Fruit fly (Drosophila melanogaster): ENCODE data around the gene CG18666.
A peak's percentile ranks its signal among the peaks of the same experiment; 100 is the strongest.

Gene CG18666

dm6 chr2L:11072250-11072649 is 37.7 kb downstream of the CG18666 start (continued):
- TF ChIP-seq sob (GFP tag; IDR thresholded peaks at IDR 0.05) (no peak), CG4617 (GFP tag; optimal IDR thresholded peaks at IDR 0.05; ENCODE audit: borderline replicate concordance) (no peak)

DNA sequence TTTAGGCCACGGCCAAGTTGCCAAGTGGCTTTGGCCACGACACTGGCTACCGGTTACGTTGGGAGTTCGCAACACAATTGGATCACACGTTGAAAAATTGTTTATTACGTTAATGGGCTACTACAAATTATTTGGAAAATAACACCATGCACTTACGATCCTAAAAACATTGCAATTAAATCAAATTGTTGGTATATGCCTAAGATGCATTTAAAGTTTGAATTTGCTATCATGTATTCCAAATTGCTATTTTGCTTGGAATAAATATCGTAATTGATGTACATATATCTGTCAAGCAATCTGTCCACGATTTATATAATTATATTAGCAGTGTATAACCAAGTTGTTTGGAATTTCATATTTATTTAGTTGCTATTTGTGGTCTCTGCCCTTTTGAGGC is 38.3 kb downstream of the CG18666 start:
- TF ChIP-seq Kr (GFP tag; optimal IDR thresholded peaks at IDR 0.05) (no peak), bsh (GFP tag; optimal IDR thresholded peaks at IDR 0.05) (peak in 1 of 2 experiments; percentile 2)

- TF ChIP-seq repo (GFP tag; optimal IDR thresholded peaks at IDR 0.05) (no peak), gt (GFP tag; IDR thresholded peaks at IDR 0.05) (no peak), Dll (GFP tag; IDR thresholded peaks at IDR 0.05; ENCODE audit: partially characterized antibody) (0 out of 4 replicates have a peak, but pooled peaks have one; percentile 26), Stat92E (GFP tag; optimal IDR thresholded peaks at IDR 0.05) (no peak), bsh (GFP tag; optimal IDR thresholded peaks at IDR 0.05) (peak in 1 of 2 experiments; percentile 56)
Observed at dm6 chr2L:11073947-11074346, 39.4 kb downstream of the CG18666 start.

DNA sequence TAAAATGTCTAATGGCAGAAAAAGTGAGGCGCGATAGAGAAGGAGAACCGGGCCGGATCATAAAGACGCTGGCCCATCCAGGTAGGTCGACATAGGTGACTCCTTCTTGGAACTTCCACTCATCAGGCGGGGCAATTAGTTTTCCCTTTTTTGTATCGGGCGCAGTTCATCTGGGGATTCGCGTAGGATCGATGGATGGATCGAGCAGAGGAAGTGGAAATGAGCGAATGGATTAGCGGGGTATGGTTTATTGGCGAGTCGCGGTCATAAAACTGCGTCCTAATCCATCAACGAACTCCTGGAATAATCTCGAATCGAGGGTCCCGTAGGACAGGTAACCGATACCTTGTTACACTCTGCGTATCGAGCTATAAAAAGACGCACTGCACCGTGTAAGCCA is 40.5 kb downstream of the CG18666 start, which contains the start of gene CG43725:
Gene CG43725, plus strand, starts transcription at position 400 of the 400 bp plus-strand sequence.
- TF ChIP-seq cad (GFP tag; optimal IDR thresholded peaks at IDR 0.05) (peak; percentile 94), CG7271 (tag; optimal IDR thresholded peaks at IDR 0.05) (peak; percentile 7), zen (tag; optimal IDR thresholded peaks at IDR 0.05) (peak; percentile 86), CG17568 (GFP tag; optimal IDR thresholded peaks at IDR 0.05) (no peak), Hr78 (GFP tag; optimal IDR thresholded peaks at IDR 0.05) (no peak), B-H1 (GFP tag; IDR thresholded peaks at IDR 0.05) (no peak)

DNA sequence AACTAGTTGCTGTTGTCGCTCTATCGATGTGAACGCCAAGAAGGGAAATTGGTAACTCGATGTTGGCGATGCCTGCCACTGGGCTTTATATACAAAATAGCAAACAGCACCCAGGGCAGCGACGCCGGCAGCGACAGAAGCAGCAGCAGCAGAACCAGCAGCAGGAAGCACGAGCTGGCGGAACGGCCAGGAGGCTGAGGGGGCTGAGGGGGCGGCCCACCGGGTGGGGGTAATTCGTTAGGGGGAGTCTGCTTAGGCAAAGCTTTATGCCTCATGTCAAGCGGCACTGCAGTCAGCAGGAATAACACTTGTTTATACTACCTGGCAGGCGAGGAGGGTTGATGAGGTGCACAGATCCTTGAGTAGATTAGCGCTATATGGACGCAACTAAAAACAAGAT is 46.7 kb downstream of the CG18666 start, which contains the start of gene AstC:
Gene AstC, minus strand, starts transcription at position 63 of the 400 bp plus-strand sequence.
- TF ChIP-seq CG11560 (tag; IDR thresholded peaks at IDR 0.05) (0 out of 3 replicates have a peak, but pooled peaks have one; percentile 16), dati (GFP tag; IDR thresholded peaks at IDR 0.05) (no peak), CG6175 (GFP tag; IDR thresholded peaks at IDR 0.05) (0 out of 3 replicates have a peak, but pooled peaks have one; percentile 14), Hr39 (optimal IDR thresholded peaks at IDR 0.05) (peak; percentile 51), CG2889 (GFP tag; IDR thresholded peaks at IDR 0.05) (0 out of 3 replicates have a peak, but pooled peaks have one; percentile 31), lmd (GFP tag; IDR thresholded peaks at IDR 0.05) (0 out of 2 replicates have a peak, but pooled peaks have one; percentile 6), CG6765 (GFP tag; optimal IDR thresholded peaks at IDR 0.05) (no peak), jigr1 (GFP tag; IDR thresholded peaks at IDR 0.05) (0 out of 3 replicates have a peak, but pooled peaks have one; percentile 6), H15 (GFP tag; IDR thresholded peaks at IDR 0.05) (0 out of 3 replicates have a peak, but pooled peaks have one; percentile 24)

DNA sequence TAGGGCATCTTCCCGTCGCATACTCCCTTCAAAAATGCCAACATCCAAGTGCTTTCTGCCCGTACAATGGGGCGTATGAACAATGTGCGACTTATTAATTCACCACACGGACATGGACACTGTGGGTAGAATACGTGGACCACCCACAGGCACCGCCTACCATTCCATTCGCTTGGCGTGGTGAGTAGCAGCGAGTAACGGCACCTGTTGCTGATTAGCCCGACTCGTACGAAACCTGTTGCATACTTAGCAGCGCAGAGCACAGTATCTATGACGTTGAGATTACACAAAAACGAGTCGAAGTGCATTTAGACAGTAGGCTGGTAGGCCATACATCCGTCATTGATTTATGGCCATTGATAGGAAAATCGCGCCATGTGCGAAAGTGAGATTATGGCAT is 47.4 kb downstream of the CG18666 start:
- 0 out of 3 replicates have a peak, but pooled peaks have one; percentile 29 for TF ChIP-seq dysf (GFP tag; IDR thresholded peaks at IDR 0.05)
- peak; percentile 42 for TF ChIP-seq zen (tag; optimal IDR thresholded peaks at IDR 0.05)
- no peak for TF ChIP-seq CG12155 (GFP tag; optimal IDR thresholded peaks at IDR 0.05)
- TF ChIP-seq fd3F (GFP tag; optimal IDR thresholded peaks at IDR 0.05): no peak
- TF ChIP-seq kah (GFP tag; optimal IDR thresholded peaks at IDR 0.05): peak; percentile 19
- peak; percentile 91 for TF ChIP-seq scrt (GFP tag; optimal IDR thresholded peaks at IDR 0.05)

Data from whole organism, embryonic.